Fruit fly (Drosophila melanogaster): ENCODE results near the gene Pstk.

dm6 chrX:19598503-19598902, 19.8 kb downstream of the Pstk start:
- TF ChIP-seq ttk (optimal IDR thresholded peaks at IDR 0.05) (no peak), psq (optimal IDR thresholded peaks at IDR 0.05) (no peak), h (optimal IDR thresholded peaks at IDR 0.05) (no peak)
